Worm (Caenorhabditis elegans) whole organism, young adult: ENCODE data around the gene T22D1.3.

Experiments used
- B0035.1 ChIP-seq: sonication (generic microtip); optimal IDR thresholded peaks from 2 replicates; lab custom pipeline; 2016; ENCODE audit warnings: missing genetic modification characterization, mild to moderate bottlenecking, missing compliant biosample characterization, missing genotype, missing genetic modification reagents
- D2030.7 ChIP-seq: fragments of 200-800 bp; sonication (Bioruptor generic); IDR thresholded peaks from 2 replicates; pipeline ENCODE4 v1.3.6; 2022; ENCODE audit warnings: missing genetic modification reagents, missing genetic modification characterization, missing compliant biosample characterization
- F33H1.4 ChIP-seq: fragments of 200-800 bp; sonication (Bioruptor generic); IDR thresholded peaks from 2 replicates; pipeline ENCODE4 v1.3.6; 2022; ENCODE audit warnings: missing genetic modification reagents, missing genetic modification characterization, missing compliant biosample characterization
- F49E8.2 ChIP-seq: sonication (generic microtip); optimal IDR thresholded peaks from 3 replicates; lab custom pipeline; 2017; ENCODE audit warnings: missing genetic modification characterization, mild to moderate bottlenecking, missing compliant biosample characterization, antibody characterized with exemption, moderate library complexity; ENCODE audit not compliant: insufficient read depth
- K11D2.4 ChIP-seq: fragments of 200-800 bp; sonication (Bioruptor generic); IDR thresholded peaks from 2 replicates; pipeline ENCODE4 v1.3.6; 2022; ENCODE audit warnings: missing genetic modification reagents, missing genetic modification characterization, missing compliant biosample characterization
- K12H6.12 ChIP-seq: fragments of 200-800 bp; sonication (Bioruptor generic); optimal IDR thresholded peaks from 2 replicates; lab custom pipeline; 2018; ENCODE audit warnings: mild to moderate bottlenecking, missing genetic modification characterization, missing compliant biosample characterization
- Y53F4B.3 ChIP-seq: fragments of 200-800 bp; sonication (Bioruptor generic); IDR thresholded peaks from 2 replicates; pipeline ENCODE4 v1.3.6; 2022; ENCODE audit warnings: missing genetic modification reagents, missing genetic modification characterization, missing compliant biosample characterization
- Y53G8AR.9 ChIP-seq: fragments of 200-800 bp; sonication (Bioruptor generic); conservative IDR thresholded peaks from 2 replicates; pipeline ENCODE4 v1.3.6; 2022; ENCODE audit warnings: missing genetic modification reagents, missing genetic modification characterization, missing compliant biosample characterization
- Y56A3A.18 ChIP-seq: fragments of 200-800 bp; sonication (Bioruptor generic); IDR thresholded peaks from 2 replicates; pipeline ENCODE4 v1.3.6; 2022; ENCODE audit warnings: missing genetic modification reagents, missing genetic modification characterization, missing compliant biosample characterization
- Y95B8A.8 ChIP-seq: fragments of 200-800 bp; sonication (Bioruptor generic); IDR thresholded peaks from 2 replicates; pipeline ENCODE4 v1.3.6; 2022; ENCODE audit warnings: missing genetic modification reagents, missing genetic modification characterization, missing compliant biosample characterization
- ama-1 ChIP-seq, 3 experiments: fragments of 150-350 bp in 1 of 3; sonication (generic microtip) in 2 of 3; optimal IDR thresholded peaks; 2 replicates each; lab custom pipeline; 2014 to 2018; ENCODE audit warnings: missing biosample characterization in 2 of 3, missing genetic modification characterization in 2 of 3, missing genetic modification reagents in 2 of 3
- attf-6 ChIP-seq: fragments of 200-800 bp; sonication (Bioruptor generic); IDR thresholded peaks from 2 replicates; pipeline ENCODE4 v1.3.6; 2022; ENCODE audit warnings: missing genetic modification reagents, missing genetic modification characterization, missing compliant biosample characterization
- cebp-1 ChIP-seq, 2 experiments: fragments of 200-800 bp in 1 of 2; sonication (Bioruptor generic) in 1 of 2; sonication (generic microtip) in 1 of 2; IDR thresholded peaks in 1 of 2; optimal IDR thresholded peaks in 1 of 2; 2 replicates each; pipeline versions ENCODE4 v1.3.6 to Lab custom; 2017 to 2022; ENCODE audit warnings: missing compliant biosample characterization in 2 of 2, missing genetic modification characterization in 2 of 2, mild to moderate bottlenecking in 1 of 2, missing genetic modification reagents in 1 of 2, moderate library complexity in 1 of 2
- ceh-100 ChIP-seq: fragments of 200-800 bp; sonication (Bioruptor generic); IDR thresholded peaks from 2 replicates; pipeline ENCODE4 v1.3.6; 2022; ENCODE audit warnings: missing genetic modification reagents, missing genetic modification characterization, missing compliant biosample characterization
- ceh-27 ChIP-seq: fragments of 200-800 bp; sonication (Bioruptor generic); optimal IDR thresholded peaks from 2 replicates; lab custom pipeline; 2018; ENCODE audit warnings: mild to moderate bottlenecking, missing genetic modification characterization, moderate library complexity, missing compliant biosample characterization
- ceh-79 ChIP-seq: sonication (generic microtip); optimal IDR thresholded peaks from 2 replicates; lab custom pipeline; 2017; ENCODE audit warnings: mild to moderate bottlenecking, missing genetic modification characterization, missing compliant biosample characterization
- dpl-1 ChIP-seq: fragments of 150-350 bp; optimal IDR thresholded peaks from 2 replicates; lab custom pipeline; 2014; ENCODE audit warnings: missing biosample characterization, missing genetic modification reagents, missing genetic modification characterization
- efl-1 ChIP-seq: fragments of 150-350 bp; optimal IDR thresholded peaks from 2 replicates; lab custom pipeline; 2014; ENCODE audit warnings: missing biosample characterization, missing genetic modification reagents, missing genetic modification characterization
- egl-44 ChIP-seq: fragments of 200-800 bp; sonication (Bioruptor generic); IDR thresholded peaks from 2 replicates; pipeline ENCODE4 v1.3.6; 2022; ENCODE audit warnings: missing genetic modification reagents, missing genetic modification characterization, missing compliant biosample characterization
- gei-17 ChIP-seq: fragments of 200-800 bp; sonication (Bioruptor generic); optimal IDR thresholded peaks from 2 replicates; lab custom pipeline; 2018; ENCODE audit warnings: mild to moderate bottlenecking, missing genetic modification characterization, missing compliant biosample characterization
- him-1 ChIP-seq: sonication (generic microtip); optimal IDR thresholded peaks from 2 replicates; lab custom pipeline; 2016; ENCODE audit warnings: missing genotype, missing genetic modification reagents, missing genetic modification characterization, missing compliant biosample characterization
- hlh-26 ChIP-seq: fragments of 200-800 bp; sonication (Bioruptor generic); conservative IDR thresholded peaks from 2 replicates; pipeline ENCODE4 v1.3.6; 2022; ENCODE audit warnings: missing genetic modification reagents, missing genetic modification characterization, missing compliant biosample characterization
- hmg-1.2 ChIP-seq: fragments of 200-800 bp; sonication (Bioruptor generic); IDR thresholded peaks from 2 replicates; pipeline ENCODE4 v1.3.6; 2022; ENCODE audit warnings: missing genetic modification reagents, missing genetic modification characterization, missing compliant biosample characterization
- hrde-1 ChIP-seq: sonication (generic microtip); optimal IDR thresholded peaks from 2 replicates; lab custom pipeline; 2016; ENCODE audit warnings: missing genetic modification characterization, mild to moderate bottlenecking, missing compliant biosample characterization, moderate library complexity, missing genotype, missing genetic modification reagents, borderline replicate concordance
- let-607 ChIP-seq, 2 experiments: fragments of 200-800 bp in 1 of 2; sonication (Bioruptor generic) in 1 of 2; sonication (generic microtip) in 1 of 2; optimal IDR thresholded peaks; 2 replicates each; lab custom pipeline; 2016 to 2018; ENCODE audit warnings: mild to moderate bottlenecking in 2 of 2, missing compliant biosample characterization in 2 of 2, missing genetic modification characterization in 2 of 2, moderate library complexity in 2 of 2, missing genotype in 1 of 2
- lin-26 ChIP-seq: fragments of 200-800 bp; sonication (Bioruptor generic); IDR thresholded peaks from 2 replicates; pipeline ENCODE4 v1.3.6; 2022; ENCODE audit warnings: missing genetic modification reagents, missing genetic modification characterization, missing compliant biosample characterization
- lin-35 ChIP-seq, 3 experiments: fragments of 150-350 bp in 2 of 3; sonication (generic microtip) in 1 of 3; optimal IDR thresholded peaks; 2 replicates each; lab custom pipeline; 2014 to 2018; ENCODE audit warnings: missing biosample characterization in 3 of 3, missing genetic modification characterization in 3 of 3, missing genetic modification reagents in 3 of 3
- lir-1 ChIP-seq: fragments of 200-800 bp; sonication (Bioruptor generic); conservative IDR thresholded peaks from 2 replicates; pipeline ENCODE4 v1.3.6; 2022; ENCODE audit warnings: missing genetic modification reagents, missing genetic modification characterization, missing compliant biosample characterization
- madf-3 ChIP-seq: fragments of 200-800 bp; sonication (Bioruptor generic); IDR thresholded peaks from 2 replicates; pipeline ENCODE4 v1.3.6; 2022; ENCODE audit warnings: missing genetic modification reagents, missing genetic modification characterization, missing compliant biosample characterization
- madf-8 ChIP-seq: fragments of 200-800 bp; sonication (Bioruptor generic); conservative IDR thresholded peaks from 2 replicates; pipeline ENCODE4 v1.3.6; 2022; ENCODE audit warnings: missing genetic modification reagents, missing genetic modification characterization, missing compliant biosample characterization
- mcd-1 ChIP-seq: fragments of 200-800 bp; sonication (Bioruptor generic); IDR thresholded peaks from 2 replicates; pipeline ENCODE4 v1.3.6; 2022; ENCODE audit warnings: missing genetic modification reagents, missing genetic modification characterization, missing compliant biosample characterization
- mes-4 ChIP-seq: sonication (generic microtip); optimal IDR thresholded peaks from 2 replicates; lab custom pipeline; 2016; ENCODE audit warnings: missing genotype, missing genetic modification characterization, missing compliant biosample characterization
- pbrm-1 ChIP-seq: fragments of 200-800 bp; sonication (Bioruptor generic); IDR thresholded peaks from 2 replicates; pipeline ENCODE4 v1.3.6; 2022; ENCODE audit warnings: missing genetic modification reagents, missing genetic modification characterization, missing compliant biosample characterization
- pha-4 ChIP-seq: fragments of 150-350 bp; sonication (generic microtip); optimal IDR thresholded peaks from 2 replicates; lab custom pipeline; 2014; ENCODE audit warnings: missing biosample characterization, missing genetic modification reagents, missing genetic modification characterization
- snpc-1.1 ChIP-seq: sonication (generic microtip); optimal IDR thresholded peaks from 2 replicates; lab custom pipeline; 2017; ENCODE audit warnings: missing genetic modification characterization, mild to moderate bottlenecking, missing compliant biosample characterization, antibody characterized with exemption, moderate library complexity, missing genotype, missing genetic modification reagents; ENCODE audit not compliant: insufficient read depth
- snpc-3.4 ChIP-seq: sonication (generic microtip); optimal IDR thresholded peaks from 2 replicates; lab custom pipeline; 2017; ENCODE audit warnings: missing genetic modification characterization, mild to moderate bottlenecking, missing compliant biosample characterization, antibody characterized with exemption, moderate library complexity, missing genotype, missing genetic modification reagents
- snpc-4 ChIP-seq, 5 experiments: fragments of 150-350 bp in 1 of 5; sonication (generic microtip) in 4 of 5; optimal IDR thresholded peaks; 2 replicates each; lab custom pipeline; 2014 to 2018; ENCODE audit warnings: missing genetic modification characterization in 5 of 5, missing biosample characterization in 3 of 5, antibody characterized with exemption in 2 of 5, mild to moderate bottlenecking in 2 of 5, missing compliant biosample characterization in 2 of 5, missing genotype in 2 of 5, moderate library complexity in 2 of 5, missing genetic modification reagents in 1 of 5
- somi-1 ChIP-seq: fragments of 200-800 bp; sonication (Bioruptor generic); optimal IDR thresholded peaks from 2 replicates; lab custom pipeline; 2018; ENCODE audit warnings: mild to moderate bottlenecking, missing genetic modification characterization, missing compliant biosample characterization
- tlf-1 ChIP-seq: fragments of 200-800 bp; sonication (Bioruptor generic); optimal IDR thresholded peaks from 2 replicates; lab custom pipeline; 2018; ENCODE audit warnings: mild to moderate bottlenecking, missing genetic modification characterization, missing compliant biosample characterization
- xnd-1 ChIP-seq: sonication (generic microtip); optimal IDR thresholded peaks from 2 replicates; lab custom pipeline; 2016; ENCODE audit warnings: missing genotype, missing genetic modification reagents, missing genetic modification characterization, missing compliant biosample characterization
- ztf-25 ChIP-seq: fragments of 200-800 bp; sonication (Bioruptor generic); IDR thresholded peaks from 2 replicates; pipeline ENCODE4 v1.3.6; 2022; ENCODE audit warnings: missing genetic modification reagents, missing genetic modification characterization, missing compliant biosample characterization
- ztf-28 ChIP-seq: fragments of 200-800 bp; sonication (Bioruptor generic); IDR thresholded peaks from 2 replicates; pipeline ENCODE4 v1.3.6; 2022; ENCODE audit warnings: missing genetic modification reagents, missing genetic modification characterization, missing compliant biosample characterization

Gene T22D1.3

ce11 chrIV:6916831-6917230, 3.5 kb downstream of the T22D1.3 start:
- no peak for TF ChIP-seq ama-1 (optimal IDR thresholded peaks at IDR 0.05; lab: Kevin White, UChicago)
- peak in 1 of 2 experiments; percentile 32 for TF ChIP-seq ama-1 (GFP tag; optimal IDR thresholded peaks at IDR 0.05; lab: Kevin White, UChicago)
- no peak for TF ChIP-seq cebp-1 (GFP tag; IDR thresholded peaks at IDR 0.05; lab: Robert Waterston, UW)
- peak; percentile 5 for TF ChIP-seq cebp-1 (tag; optimal IDR thresholded peaks at IDR 0.05; lab: Kevin White, UChicago)
- TF ChIP-seq F33H1.4 (GFP tag; lab: Robert Waterston, UW): 0 out of 2 replicates have a peak, but pooled peaks have one; percentile 20
- no peak for TF ChIP-seq snpc-4 (GFP tag; optimal IDR thresholded peaks at IDR 0.05; lab: Kevin White, UChicago)
- peak in 2 of 4 experiments; percentile 35 to 56 for TF ChIP-seq snpc-4 (tag; optimal IDR thresholded peaks at IDR 0.05; lab: Kevin White, UChicago)
- TF ChIP-seq hmg-1.2 (GFP tag; lab: Robert Waterston, UW): peak; percentile 28; the same call in 1 of the 2 replicates
- TF ChIP-seq Y56A3A.18: peak; percentile 70; the same call in 1 of the 2 replicates
- TF ChIP-seq ceh-27 (GFP tag; lab: Kevin White, UChicago): no peak
- TF ChIP-seq lin-26 (GFP tag; lab: Robert Waterston, UW): 0 out of 2 replicates have a peak, but pooled peaks have one; percentile 49
- 0 out of 2 replicates have a peak, but pooled peaks have one; percentile 57 for TF ChIP-seq Y53G8AR.9 (GFP tag; lab: Robert Waterston, UW)
- TF ChIP-seq ceh-100 (GFP tag; lab: Robert Waterston, UW): no peak
- TF ChIP-seq ztf-25 (GFP tag; lab: Robert Waterston, UW): no peak
- peak; percentile 47 for TF ChIP-seq snpc-1.1 (tag; lab: Kevin White, UChicago)
- peak; percentile 4 for TF ChIP-seq F49E8.2
- TF ChIP-seq efl-1 (GFP tag; lab: Kevin White, UChicago): no peak
- no peak for TF ChIP-seq ztf-28 (GFP tag; lab: Robert Waterston, UW)
- 0 out of 2 replicates have a peak, but pooled peaks have one; percentile 55 for TF ChIP-seq madf-3 (GFP tag; lab: Robert Waterston, UW)
- TF ChIP-seq B0035.1 (tag; lab: Kevin White, UChicago): no peak
- peak; percentile 64 for TF ChIP-seq him-1 (tag; lab: Kevin White, UChicago)
- peak; percentile 25 for TF ChIP-seq hrde-1 (tag; lab: Kevin White, UChicago)

- TF ChIP-seq ceh-79: no peak
- peak; percentile 65 for TF ChIP-seq somi-1 (GFP tag; lab: Kevin White, UChicago)
- peak; percentile 49 for TF ChIP-seq pha-4 (tag; lab: Kevin White, UChicago)
- peak; percentile 66 for TF ChIP-seq him-1 (tag; lab: Kevin White, UChicago)
- no peak for TF ChIP-seq hlh-26 (GFP tag; lab: Robert Waterston, UW)
- no peak for TF ChIP-seq gei-17 (GFP tag; lab: Kevin White, UChicago)
- TF ChIP-seq xnd-1 (tag; lab: Kevin White, UChicago): peak; percentile 23
- TF ChIP-seq Y95B8A.8 (GFP tag; lab: Robert Waterston, UW): 0 out of 2 replicates have a peak, but pooled peaks have one; percentile 35
- peak; percentile 63 for TF ChIP-seq snpc-3.4 (tag; lab: Kevin White, UChicago)
- 0 out of 2 replicates have a peak, but pooled peaks have one; percentile 31 for TF ChIP-seq lir-1 (GFP tag; lab: Robert Waterston, UW)
- no peak for TF ChIP-seq egl-44 (GFP tag; lab: Robert Waterston, UW)
- TF ChIP-seq pbrm-1 (GFP tag; lab: Robert Waterston, UW): peak; percentile 70; the same call in 1 of the 2 replicates
- peak in 1 of 2 experiments; percentile 26 for TF ChIP-seq let-607 (tag; optimal IDR thresholded peaks at IDR 0.05; lab: Kevin White, UChicago)
- TF ChIP-seq tlf-1: peak; percentile 53
- peak; percentile 26; the same call in 1 of the 2 replicates for TF ChIP-seq ceh-100 (GFP tag; lab: Robert Waterston, UW)
- no peak for TF ChIP-seq mes-4 (tag; lab: Kevin White, UChicago)
- no peak for TF ChIP-seq ztf-28 (GFP tag; lab: Robert Waterston, UW)
- peak; percentile 22 for TF ChIP-seq K12H6.12
- TF ChIP-seq K11D2.4 (GFP tag; lab: Robert Waterston, UW): no peak
- TF ChIP-seq F33H1.4 (GFP tag; lab: Robert Waterston, UW): peak; percentile 77
- TF ChIP-seq madf-8 (GFP tag; lab: Robert Waterston, UW): no peak; the same call in 1 of the 2 replicates
- peak; percentile 83 for TF ChIP-seq mcd-1
- 0 out of 2 replicates have a peak, but pooled peaks have one; percentile 19 for TF ChIP-seq attf-6 (GFP tag; lab: Robert Waterston, UW)
- TF ChIP-seq dpl-1 (GFP tag; lab: Kevin White, UChicago): peak; percentile 69
- TF ChIP-seq D2030.7: peak; percentile 51; the same call in 1 of the 2 replicates
- peak in 1 of 3 experiments; percentile 81 for TF ChIP-seq lin-35 (GFP tag; optimal IDR thresholded peaks at IDR 0.05; lab: Kevin White, UChicago)
- peak; percentile 57 for TF ChIP-seq hmg-1.2 (GFP tag; lab: Robert Waterston, UW)
- TF ChIP-seq Y53F4B.3 (GFP tag; lab: Robert Waterston, UW): no peak
Measured at ce11 chrIV:6919318-6919717, 6.0 kb downstream of the T22D1.3 start, which contains the start of gene ruvb-2. TSS of gene ruvb-2 (minus strand) at chrIV:6919406.
